Fruit fly (Drosophila melanogaster): ENCODE results near the gene CG13723.

CG13723 gene

dm6 chr3L:17219299-17219698, 44.9 kb upstream of the CG13723 start (continued):
- TF ChIP-seq CG12299 (tag; optimal IDR thresholded peaks at IDR 0.05) (no peak), CG18011 (GFP tag; optimal IDR thresholded peaks at IDR 0.05) (no peak), CG4424 (GFP tag; optimal IDR thresholded peaks at IDR 0.05) (no peak), CG9727 (GFP tag; optimal IDR thresholded peaks at IDR 0.05) (no peak), CG1792 (GFP tag; optimal IDR thresholded peaks at IDR 0.05) (no peak), gem (tag; optimal IDR thresholded peaks at IDR 0.05) (peak; percentile 26), Dbx (GFP tag; IDR thresholded peaks at IDR 0.05) (no peak), CkIIα-i1 (GFP tag; IDR thresholded peaks at IDR 0.05) (no peak), schlank (tag; optimal IDR thresholded peaks at IDR 0.05) (no peak), emc (GFP tag; optimal IDR thresholded peaks at IDR 0.05) (no peak), Taf1 (GFP tag; IDR thresholded peaks at IDR 0.05) (no peak), br (optimal IDR thresholded peaks at IDR 0.05) (no peak), CG7357 (GFP tag; IDR thresholded peaks at IDR 0.05) (no peak), CG7839 (tag; optimal IDR thresholded peaks at IDR 0.05) (no peak), Elba2 (GFP tag; optimal IDR thresholded peaks at IDR 0.05) (no peak), CG31441 (GFP tag; IDR thresholded peaks at IDR 0.05) (0 out of 2 replicates have a peak, but pooled peaks have one; percentile 30), CG16863 (GFP tag; optimal IDR thresholded peaks at IDR 0.05) (no peak), so (GFP tag; IDR thresholded peaks at IDR 0.05) (no peak), dmrt99B (tag; optimal IDR thresholded peaks at IDR 0.05) (peak; percentile 7), Atf-2 (GFP tag; optimal IDR thresholded peaks at IDR 0.05) (no peak), HmgZ (tag; optimal IDR thresholded peaks at IDR 0.05) (no peak), Bteb2 (GFP tag; optimal IDR thresholded peaks at IDR 0.05) (no peak), stc (GFP tag; IDR thresholded peaks at IDR 0.05) (no peak), Adf1 (GFP tag; IDR thresholded peaks at IDR 0.05) (no peak), dan (GFP tag; IDR thresholded peaks at IDR 0.05) (no peak), Blimp-1 (GFP tag; optimal IDR thresholded peaks at IDR 0.05) (no peak), Max (GFP tag; optimal IDR thresholded peaks at IDR 0.05) (no peak), CG16815 (GFP tag; optimal IDR thresholded peaks at IDR 0.05) (no peak), kay (GFP tag; optimal IDR thresholded peaks at IDR 0.05) (no peak), CG10654 (GFP tag; optimal IDR thresholded peaks at IDR 0.05) (no peak), CG8944 (GFP tag; optimal IDR thresholded peaks at IDR 0.05) (no peak), dysf (GFP tag; IDR thresholded peaks at IDR 0.05) (0 out of 3 replicates have a peak, but pooled peaks have one; percentile 23), HLHmδ (GFP tag; optimal IDR thresholded peaks at IDR 0.05) (no peak), tll (GFP tag; optimal IDR thresholded peaks at IDR 0.05) (no peak), Camta (GFP tag; optimal IDR thresholded peaks at IDR 0.05) (no peak), zfh2 (GFP tag; optimal IDR thresholded peaks at IDR 0.05) (no peak), CG6175 (GFP tag; IDR thresholded peaks at IDR 0.05) (no peak), row (GFP tag; IDR thresholded peaks at IDR 0.05) (0 out of 3 replicates have a peak, but pooled peaks have one; percentile 10), nmo (GFP tag; optimal IDR thresholded peaks at IDR 0.05) (peak; percentile 10), CG12236 (GFP tag; optimal IDR thresholded peaks at IDR 0.05) (no peak), lab (GFP tag; optimal IDR thresholded peaks at IDR 0.05) (no peak), bcd (GFP tag; optimal IDR thresholded peaks at IDR 0.05) (no peak), sens (GFP tag) (peak; percentile 59), Fer3 (tag; optimal IDR thresholded peaks at IDR 0.05) (no peak), CG11504 (tag; optimal IDR thresholded peaks at IDR 0.05) (peak; percentile 14), cad (GFP tag; optimal IDR thresholded peaks at IDR 0.05) (no peak), otp (GFP tag; IDR thresholded peaks at IDR 0.05) (no peak), CG12769 (tag; optimal IDR thresholded peaks at IDR 0.05) (no peak), vvl (GFP tag; IDR thresholded peaks at IDR 0.05) (no peak), Drgx (GFP tag; IDR thresholded peaks at IDR 0.05) (0 out of 2 replicates have a peak, but pooled peaks have one; percentile 20), CG7271 (tag; optimal IDR thresholded peaks at IDR 0.05) (no peak), ci (GFP tag; IDR thresholded peaks at IDR 0.05) (no peak), jing (GFP tag; optimal IDR thresholded peaks at IDR 0.05) (no peak)
